Fruit fly (Drosophila melanogaster) whole organism, wandering third instar larva: ENCODE measurements around the gene CG8132.

Source experiments
- Abd-B ChIP-seq: fragments of >200 bp; optimal IDR thresholded peaks from 2 replicates; lab custom pipeline; 2017; ENCODE audit warnings: missing biosample characterization, missing genetic modification characterization
- CG32264 ChIP-seq: fragments of 200-800 bp; sonication (Bioruptor generic); optimal IDR thresholded peaks from 2 replicates; lab custom pipeline; 2016; ENCODE audit warnings: missing biosample characterization, missing genetic modification characterization
- CG9705 ChIP-seq: fragments of 200-800 bp; sonication (Bioruptor generic); optimal IDR thresholded peaks from 2 replicates; lab custom pipeline; 2018; ENCODE audit warnings: missing biosample characterization, mild to moderate bottlenecking, missing genetic modification characterization
- CrebA ChIP-seq: fragments of 200-800 bp; sonication (Bioruptor generic); optimal IDR thresholded peaks from 2 replicates; lab custom pipeline; 2016; ENCODE audit warnings: missing biosample characterization, mild to moderate bottlenecking, missing genetic modification characterization, borderline replicate concordance
- Dfd ChIP-seq: fragments of >200 bp; optimal IDR thresholded peaks from 2 replicates; lab custom pipeline; 2017; ENCODE audit warnings: missing biosample characterization, missing genetic modification characterization
- Dif ChIP-seq: fragments of 200-275, 200-300 bp; sonication (Bioruptor generic); optimal IDR thresholded peaks from 2 replicates; lab custom pipeline; 2018; ENCODE audit warnings: missing biosample characterization, missing genetic modification characterization; ENCODE audit not compliant: partially characterized antibody
- GATAd ChIP-seq: sonication (Bioruptor generic); optimal IDR thresholded peaks from 2 replicates; lab custom pipeline; 2016; ENCODE audit warnings: missing biosample characterization, missing genetic modification characterization
- HLH106 ChIP-seq: fragments of 200-800 bp; optimal IDR thresholded peaks from 3 replicates; lab custom pipeline; 2019; ENCODE audit warnings: missing biosample characterization, mild to moderate bottlenecking, missing genetic modification characterization, moderate library complexity
- Hnf4 ChIP-seq: fragments of 200-800 bp; sonication (Bioruptor generic); optimal IDR thresholded peaks from 2 replicates; lab custom pipeline; 2016; ENCODE audit warnings: missing biosample characterization, mild to moderate bottlenecking, missing genetic modification characterization
- Hr78 ChIP-seq: fragments of >200 bp; optimal IDR thresholded peaks from 2 replicates; lab custom pipeline; 2017; ENCODE audit warnings: missing biosample characterization, missing genetic modification characterization
- Hr83 ChIP-seq: fragments of 200-300 bp; sonication (Bioruptor generic); optimal IDR thresholded peaks from 2 replicates; lab custom pipeline; 2016; ENCODE audit warnings: missing biosample characterization, mild to moderate bottlenecking, missing genetic modification characterization, moderate library complexity; ENCODE audit not compliant: poor library complexity, severe bottlenecking
- Jra ChIP-seq: sonication (Bioruptor generic); optimal IDR thresholded peaks from 2 replicates; lab custom pipeline; 2016; ENCODE audit warnings: missing biosample characterization, missing genetic modification characterization
- Mio ChIP-seq: sonication (Bioruptor generic); optimal IDR thresholded peaks from 2 replicates; lab custom pipeline; 2016; ENCODE audit warnings: missing biosample characterization, missing genetic modification characterization
- Myc ChIP-seq: fragments of >200 bp; optimal IDR thresholded peaks from 2 replicates; lab custom pipeline; 2017
- N ChIP-seq: fragments of >200 bp; optimal IDR thresholded peaks from 2 replicates; lab custom pipeline; 2018; ENCODE audit warnings: missing biosample characterization, missing external identifiers, missing genetic modification characterization
- OdsH ChIP-seq: fragments of 200-800 bp; sonication (Bioruptor generic); optimal IDR thresholded peaks from 2 replicates; lab custom pipeline; 2016; ENCODE audit warnings: missing biosample characterization, mild to moderate bottlenecking, missing genetic modification characterization
- Rel ChIP-seq, 2 experiments: fragments of 200-800 bp; sonication (Bioruptor generic) in 1 of 2; optimal IDR thresholded peaks; 2 replicates in 1 of 2; 3 replicates in 1 of 2; lab custom pipeline; 2016 to 2019; ENCODE audit warnings: mild to moderate bottlenecking in 2 of 2, missing biosample characterization in 2 of 2, missing genetic modification characterization in 2 of 2, moderate library complexity in 1 of 2
- Sp1 ChIP-seq: fragments of 200-800 bp; sonication (Bioruptor generic); optimal IDR thresholded peaks from 3 replicates; lab custom pipeline; 2019; ENCODE audit warnings: missing biosample characterization, mild to moderate bottlenecking, missing genetic modification characterization, moderate library complexity
- Vsx2 ChIP-seq: fragments of 200-300, 225-300 bp; sonication (Bioruptor generic); optimal IDR thresholded peaks from 2 replicates; lab custom pipeline; 2018; ENCODE audit warnings: missing biosample characterization, missing genetic modification characterization; ENCODE audit not compliant: partially characterized antibody
- br ChIP-seq: fragments of 200-800 bp; sonication (Bioruptor generic); optimal IDR thresholded peaks from 2 replicates; lab custom pipeline; 2016; ENCODE audit warnings: missing biosample characterization, missing genetic modification characterization
- brk ChIP-seq: fragments of 200-800 bp; sonication (Bioruptor generic); optimal IDR thresholded peaks from 2 replicates; lab custom pipeline; 2016; ENCODE audit warnings: missing biosample characterization, mild to moderate bottlenecking, missing genetic modification characterization
- dl ChIP-seq, 2 experiments: fragments of 175-275, 200-275 bp in 1 of 2; fragments of 200-275 bp in 1 of 2; sonication (Bioruptor generic); optimal IDR thresholded peaks; lab custom pipeline; 2018; ENCODE audit warnings: mild to moderate bottlenecking in 2 of 2, missing biosample characterization in 2 of 2, missing genetic modification characterization in 2 of 2, moderate library complexity in 2 of 2; ENCODE audit not compliant: partially characterized antibody in 2 of 2, insufficient read depth in 1 of 2
- dmrt93B ChIP-seq: fragments of 200-800 bp; sonication (Bioruptor generic); optimal IDR thresholded peaks from 2 replicates; lab custom pipeline; 2018; ENCODE audit warnings: missing biosample characterization, mild to moderate bottlenecking, missing genetic modification characterization
- dsf ChIP-seq: sonication (Bioruptor generic); optimal IDR thresholded peaks from 2 replicates; lab custom pipeline; 2016; ENCODE audit warnings: missing biosample characterization, missing genetic modification characterization, borderline replicate concordance
- ey ChIP-seq: fragments of 200-800 bp; sonication (Bioruptor generic); optimal IDR thresholded peaks from 2 replicates; lab custom pipeline; 2016; ENCODE audit warnings: missing biosample characterization, missing genetic modification characterization
- foxo ChIP-seq, 2 experiments: fragments of 200-800 bp; sonication (Bioruptor generic); optimal IDR thresholded peaks; 2 replicates in 1 of 2; 3 replicates in 1 of 2; lab custom pipeline; 2016 to 2017; ENCODE audit warnings: missing biosample characterization in 2 of 2, missing genetic modification characterization in 2 of 2
- fru ChIP-seq: fragments of 200-800 bp; sonication (Bioruptor generic); optimal IDR thresholded peaks from 3 replicates; lab custom pipeline; 2016; ENCODE audit warnings: missing biosample characterization, mild to moderate bottlenecking, missing genetic modification characterization
- h ChIP-seq: fragments of 200-800 bp; sonication (Bioruptor generic); optimal IDR thresholded peaks from 3 replicates; lab custom pipeline; 2016; ENCODE audit warnings: missing biosample characterization, mild to moderate bottlenecking, missing genetic modification characterization
- jim ChIP-seq: fragments of 175-275, 200-325 bp; sonication (Bioruptor generic); optimal IDR thresholded peaks from 2 replicates; lab custom pipeline; 2016; ENCODE audit warnings: missing biosample characterization, mild to moderate bottlenecking, missing genetic modification characterization
- lola ChIP-seq: fragments of >200 bp; optimal IDR thresholded peaks from 2 replicates; lab custom pipeline; 2017; ENCODE audit warnings: missing biosample characterization, missing genetic modification characterization
- pan ChIP-seq: fragments of >200 bp; optimal IDR thresholded peaks from 2 replicates; lab custom pipeline; 2017
- psq ChIP-seq: fragments of 200-800 bp; sonication (Bioruptor generic); optimal IDR thresholded peaks from 3 replicates; lab custom pipeline; 2017; ENCODE audit warnings: missing biosample characterization, mild to moderate bottlenecking, missing genetic modification characterization, moderate library complexity
- rgr ChIP-seq: fragments of 200-800 bp; sonication (Bioruptor generic); optimal IDR thresholded peaks from 3 replicates; lab custom pipeline; 2016; ENCODE audit warnings: missing biosample characterization, mild to moderate bottlenecking, missing genetic modification characterization
- sage ChIP-seq: fragments of 200-800 bp; sonication (Bioruptor generic); optimal IDR thresholded peaks from 2 replicates; lab custom pipeline; 2016; ENCODE audit warnings: missing biosample characterization, mild to moderate bottlenecking, missing genetic modification characterization
- sv ChIP-seq: fragments of 200-800 bp; sonication (Bioruptor generic); optimal IDR thresholded peaks from 3 replicates; lab custom pipeline; 2016; ENCODE audit warnings: missing biosample characterization, missing genetic modification characterization
- tai ChIP-seq: sonication (Bioruptor generic); optimal IDR thresholded peaks from 2 replicates; lab custom pipeline; 2016; ENCODE audit warnings: missing biosample characterization, missing genetic modification characterization
- usp ChIP-seq: fragments of >200 bp; optimal IDR thresholded peaks from 2 replicates; lab custom pipeline; 2017; ENCODE audit warnings: missing biosample characterization, missing genetic modification characterization
- woc ChIP-seq: sonication (Bioruptor generic); optimal IDR thresholded peaks from 2 replicates; lab custom pipeline; 2016; ENCODE audit warnings: missing biosample characterization, mild to moderate bottlenecking, missing genetic modification characterization

The CG8132 gene

DNA sequence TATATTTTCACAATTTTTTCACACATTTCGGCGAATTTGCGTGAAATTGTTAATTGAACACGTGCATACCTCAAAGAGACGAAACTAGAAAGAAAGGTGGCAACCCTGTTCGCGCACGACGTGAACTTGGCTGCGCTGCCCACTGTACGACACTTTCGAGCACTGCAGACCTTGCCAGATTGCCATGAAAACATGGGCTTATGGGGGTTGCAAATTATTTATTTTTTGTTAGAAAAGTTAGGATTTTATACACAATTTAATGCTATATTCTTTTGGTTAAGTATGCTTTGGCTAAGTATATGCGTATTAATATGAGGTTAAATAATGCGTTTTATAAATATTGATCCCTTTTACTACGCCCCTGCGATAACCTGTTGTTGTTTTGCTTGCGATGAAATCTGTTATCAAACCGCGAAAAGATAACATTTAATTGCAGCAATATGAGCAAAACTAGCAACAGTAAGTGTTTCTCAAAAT, at the start of gene CG8132, which contains the start of gene RpL34b:
Gene CG8132, plus strand, starts transcription at position 369 of the 477 bp plus-strand sequence.
Gene RpL34b, minus strand, starts transcription at position 100 of the 477 bp plus-strand sequence.
- TF ChIP-seq ey (GFP tag; lab: Kevin White, UChicago) (peak; percentile 93), Rel (GFP tag; optimal IDR thresholded peaks at IDR 0.05; lab: Kevin White, UChicago) (peak; percentile 73), Rel (tag; optimal IDR thresholded peaks at IDR 0.05; lab: Kevin White, UChicago) (peak; percentile 84), dmrt93B (GFP tag; lab: Kevin White, UChicago) (peak; percentile 96), N (no peak), pan (lab: Kevin White, UChicago) (no peak), rgr (GFP tag; lab: Kevin White, UChicago) (peak; percentile 96), Dif (peak; percentile 17), Abd-B (GFP tag; lab: Kevin White, UChicago) (no peak), CG32264 (GFP tag; lab: Kevin White, UChicago) (peak; percentile 73), tai (GFP tag; lab: Kevin White, UChicago) (no peak), Mio (GFP tag; lab: Kevin White, UChicago) (peak; percentile 87), Dfd (GFP tag; lab: Kevin White, UChicago) (no peak), fru (peak; percentile 95), woc (GFP tag; lab: Kevin White, UChicago) (peak; percentile 86), sv (peak; percentile 97), dl (GFP tag; optimal IDR thresholded peaks at IDR 0.05; lab: Kevin White, UChicago; ENCODE audit: insufficient read depth in 1 of 2, partially characterized antibody in 2 of 2) (no peak), dsf (GFP tag; lab: Kevin White, UChicago) (peak; percentile 90), Jra (peak; percentile 96), h (GFP tag; lab: Kevin White, UChicago) (peak; percentile 98), sage (GFP tag; lab: Kevin White, UChicago) (no peak), foxo (GFP tag; optimal IDR thresholded peaks at IDR 0.05; lab: Kevin White, UChicago) (peak; percentile 27 to 98), Hr78 (GFP tag; lab: Kevin White, UChicago) (no peak), usp (GFP tag; lab: Kevin White, UChicago) (no peak), Hnf4 (GFP tag; lab: Kevin White, UChicago) (peak; percentile 97), psq (GFP tag; lab: Kevin White, UChicago) (peak; percentile 88), brk (GFP tag; lab: Kevin White, UChicago) (no peak), OdsH (peak; percentile 93), Myc (lab: Kevin White, UChicago) (peak; percentile 83), Vsx2 (GFP tag; lab: Kevin White, UChicago) (no peak), HLH106 (tag; lab: Kevin White, UChicago) (peak; percentile 97), lola (GFP tag; lab: Kevin White, UChicago) (no peak), GATAd (GFP tag; lab: Kevin White, UChicago) (peak; percentile 91), Hr83 (GFP tag; lab: Kevin White, UChicago) (peak; percentile 96), jim (GFP tag; lab: Kevin White, UChicago) (peak; percentile 85), CG9705 (GFP tag; lab: Kevin White, UChicago) (peak; percentile 97), Sp1 (GFP tag; lab: Kevin White, UChicago) (peak; percentile 96), CrebA (no peak), br (peak; percentile 96)

DNA sequence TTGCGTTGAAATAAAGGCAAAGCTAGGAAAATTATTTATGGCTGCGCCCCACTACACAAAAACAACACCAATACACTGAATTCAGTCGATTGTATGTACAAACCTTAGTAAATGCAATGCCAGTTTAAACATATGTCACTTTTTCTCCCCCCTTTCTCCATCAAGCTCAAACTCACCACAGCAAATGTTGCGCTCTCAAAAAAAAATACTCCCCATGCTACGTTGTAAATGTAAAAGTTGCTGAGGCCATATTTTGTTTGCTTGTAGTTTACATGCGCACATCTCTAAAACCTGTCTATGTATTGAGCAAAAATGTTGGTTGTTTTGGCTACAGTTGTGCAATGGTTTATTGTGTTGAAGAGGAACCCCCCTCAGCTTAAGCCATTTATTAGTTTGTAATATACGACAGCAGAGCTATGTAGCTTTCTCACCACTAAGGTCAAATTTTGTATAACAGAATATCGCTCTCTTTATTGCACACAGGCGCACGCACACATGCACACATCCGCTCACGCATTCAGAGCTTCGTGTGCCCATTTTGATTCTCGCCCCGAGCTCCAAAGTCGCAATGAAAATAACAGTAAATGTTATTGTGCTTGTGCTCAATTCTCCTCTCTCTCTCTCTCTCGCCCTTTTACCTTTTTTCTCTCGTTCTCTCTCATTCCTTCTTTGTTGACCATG, 48.6 kb upstream of the CG8132 start:
- no peak for TF ChIP-seq sv
- no peak for TF ChIP-seq N
- no peak for TF ChIP-seq woc (GFP tag; lab: Kevin White, UChicago)
- no peak for TF ChIP-seq jim (GFP tag; lab: Kevin White, UChicago)
- TF ChIP-seq fru, result no peak
- peak; percentile 65 for TF ChIP-seq Dif
- TF ChIP-seq dmrt93B (GFP tag; lab: Kevin White, UChicago), result no peak
- TF ChIP-seq pan (lab: Kevin White, UChicago), result no peak
- no peak for TF ChIP-seq usp (GFP tag; lab: Kevin White, UChicago)
- TF ChIP-seq Vsx2 (GFP tag; lab: Kevin White, UChicago), result no peak
- no peak for TF ChIP-seq tai (GFP tag; lab: Kevin White, UChicago)
- no peak for TF ChIP-seq br
- no peak for TF ChIP-seq h (GFP tag; lab: Kevin White, UChicago)
- no peak for TF ChIP-seq Hnf4 (GFP tag; lab: Kevin White, UChicago)
- TF ChIP-seq sage (GFP tag; lab: Kevin White, UChicago), result no peak
- peak; percentile 10 for TF ChIP-seq Hr83 (GFP tag; lab: Kevin White, UChicago)
- TF ChIP-seq dl (GFP tag; optimal IDR thresholded peaks at IDR 0.05; lab: Kevin White, UChicago; ENCODE audit: insufficient read depth in 1 of 2, partially characterized antibody in 2 of 2), result peak; percentile 33 to 61
- no peak for TF ChIP-seq Abd-B (GFP tag; lab: Kevin White, UChicago)
- TF ChIP-seq GATAd (GFP tag; lab: Kevin White, UChicago), result no peak
- no peak for TF ChIP-seq CG32264 (GFP tag; lab: Kevin White, UChicago)
- no peak for TF ChIP-seq Sp1 (GFP tag; lab: Kevin White, UChicago)
- no peak for TF ChIP-seq OdsH
- TF ChIP-seq CG9705 (GFP tag; lab: Kevin White, UChicago), result no peak
- no peak for TF ChIP-seq Hr78 (GFP tag; lab: Kevin White, UChicago)
- no peak for TF ChIP-seq Jra
- no peak for TF ChIP-seq lola (GFP tag; lab: Kevin White, UChicago)
- no peak for TF ChIP-seq Rel (GFP tag; optimal IDR thresholded peaks at IDR 0.05; lab: Kevin White, UChicago)
- peak; percentile 10 for TF ChIP-seq Rel (tag; optimal IDR thresholded peaks at IDR 0.05; lab: Kevin White, UChicago)
- TF ChIP-seq rgr (GFP tag; lab: Kevin White, UChicago), result no peak
- no peak for TF ChIP-seq brk (GFP tag; lab: Kevin White, UChicago)
- TF ChIP-seq foxo (GFP tag; optimal IDR thresholded peaks at IDR 0.05; lab: Kevin White, UChicago), result no peak
- no peak for TF ChIP-seq Dfd (GFP tag; lab: Kevin White, UChicago)
- no peak for TF ChIP-seq Mio (GFP tag; lab: Kevin White, UChicago)
- no peak for TF ChIP-seq HLH106 (tag; lab: Kevin White, UChicago)
- TF ChIP-seq CrebA, result no peak
- TF ChIP-seq dsf (GFP tag; lab: Kevin White, UChicago), result no peak
- no peak for TF ChIP-seq Myc (lab: Kevin White, UChicago)
- TF ChIP-seq, all 38 proteins: peak for 4
